Worm (Caenorhabditis elegans) whole organism, L4 larva: ENCODE measurements around the gene B0228.7.
A peak's percentile ranks its signal among the peaks of the same experiment; 100 is the strongest.

Experiments
- D1046.2 ChIP-seq: fragments of 200-800 bp; sonication (Bioruptor generic); IDR thresholded peaks from 2 replicates; pipeline ENCODE4 v1.3.6; 2022; ENCODE audit warnings: missing genetic modification characterization, missing compliant biosample characterization
- F37D6.2 ChIP-seq: sonication (generic microtip); optimal IDR thresholded peaks from 2 replicates; lab custom pipeline; 2016; ENCODE audit warnings: mild to moderate bottlenecking, missing genetic modification characterization, missing compliant biosample characterization
- F49E8.2 ChIP-seq: sonication (generic microtip); optimal IDR thresholded peaks from 2 replicates; lab custom pipeline; 2016; ENCODE audit warnings: missing compliant biosample characterization, mild to moderate bottlenecking, missing genetic modification characterization, borderline replicate concordance
- R02D3.7 ChIP-seq: fragments of 150-350 bp; sonication (generic microtip); optimal IDR thresholded peaks from 3 replicates; lab custom pipeline; 2014; ENCODE audit warnings: missing biosample characterization, missing genetic modification characterization
- Y48G9A.11 ChIP-seq: fragments of 200-800 bp; sonication (Bioruptor generic); IDR thresholded peaks from 2 replicates; pipeline ENCODE4 v1.3.6; 2022; ENCODE audit warnings: missing genetic modification reagents, missing genetic modification characterization, missing compliant biosample characterization
- Y5F2A.4 ChIP-seq: fragments of 200-800 bp; sonication (Bioruptor generic); optimal IDR thresholded peaks from 2 replicates; lab custom pipeline; 2018; ENCODE audit warnings: mild to moderate bottlenecking, missing genetic modification characterization, missing compliant biosample characterization
- aha-1 ChIP-seq: fragments of 150-350 bp; peaks from one replicate; lab custom pipeline; 2014; ENCODE audit warnings: missing biosample characterization, missing genetic modification characterization
- aly-2 ChIP-seq: sonication (generic microtip); optimal IDR thresholded peaks from 2 replicates; lab custom pipeline; 2018; ENCODE audit warnings: missing biosample characterization, missing genetic modification characterization
- ama-1 ChIP-seq: fragments of 150-350 bp; optimal IDR thresholded peaks from 2 replicates; lab custom pipeline; 2014; ENCODE audit warnings: inconsistent platforms, mixed read lengths
- arid-1 ChIP-seq: fragments of 200-800 bp; sonication (Bioruptor generic); conservative IDR thresholded peaks from 2 replicates; pipeline ENCODE4 v1.3.6; 2022; ENCODE audit warnings: missing genetic modification reagents, missing genetic modification characterization, missing compliant biosample characterization
- ceh-20 ChIP-seq: fragments of 200-800 bp; sonication (Bioruptor generic); IDR thresholded peaks from 2 replicates; pipeline ENCODE4 v1.3.6; 2022; ENCODE audit warnings: missing genetic modification reagents, missing genetic modification characterization, missing compliant biosample characterization
- ceh-82 ChIP-seq: sonication (generic microtip); optimal IDR thresholded peaks from 2 replicates; lab custom pipeline; 2017; ENCODE audit warnings: missing biosample characterization, missing genetic modification characterization
- ces-1 ChIP-seq: fragments of 150-350 bp; sonication (generic microtip); optimal IDR thresholded peaks from 4 replicates; lab custom pipeline; 2014; ENCODE audit warnings: missing biosample characterization, missing genetic modification reagents, missing genetic modification characterization
- ctbp-1 ChIP-seq: fragments of 200-800 bp; sonication (Bioruptor generic); IDR thresholded peaks from 2 replicates; pipeline ENCODE4 v1.3.6; 2022; ENCODE audit warnings: missing genetic modification reagents, missing genetic modification characterization, missing compliant biosample characterization
- daf-12 ChIP-seq: fragments of 150-350 bp; optimal IDR thresholded peaks from 2 replicates; lab custom pipeline; 2014; ENCODE audit warnings: missing biosample characterization, missing genetic modification reagents, missing genetic modification characterization
- daf-16 ChIP-seq, 3 experiments: sonication (generic microtip); optimal IDR thresholded peaks; 2 replicates each; lab custom pipeline; 2016 to 2017; ENCODE audit warnings: missing genetic modification characterization in 3 of 3, missing genetic modification reagents in 3 of 3, mild to moderate bottlenecking in 2 of 3, missing compliant biosample characterization in 2 of 3, missing biosample characterization in 1 of 3, moderate library complexity in 1 of 3
- dmd-8 ChIP-seq: fragments of 200-800 bp; sonication (Bioruptor generic); IDR thresholded peaks from 2 replicates; pipeline ENCODE4 v1.3.6; 2022; ENCODE audit warnings: missing genetic modification characterization, missing compliant biosample characterization
- dpl-1 ChIP-seq: fragments of 150-350 bp; optimal IDR thresholded peaks from 2 replicates; lab custom pipeline; 2014; ENCODE audit warnings: missing biosample characterization, missing genetic modification reagents, missing genetic modification characterization
- egl-27 ChIP-seq: sonication (generic microtip); optimal IDR thresholded peaks from 3 replicates; lab custom pipeline; 2017; ENCODE audit warnings: missing biosample characterization, missing genetic modification reagents, missing genetic modification characterization
- fkh-10 ChIP-seq: fragments of 150-350 bp; optimal IDR thresholded peaks from 2 replicates; lab custom pipeline; 2014; ENCODE audit warnings: missing biosample characterization, missing genetic modification reagents, missing genetic modification characterization
- gei-8 ChIP-seq: fragments of 200-800 bp; sonication (Bioruptor generic); optimal IDR thresholded peaks from 2 replicates; lab custom pipeline; 2018; ENCODE audit warnings: mild to moderate bottlenecking, missing genetic modification characterization, missing compliant biosample characterization
- hlh-30 ChIP-seq: sonication (generic microtip); optimal IDR thresholded peaks from 2 replicates; lab custom pipeline; 2017; ENCODE audit warnings: antibody characterized with exemption, mild to moderate bottlenecking, missing genetic modification characterization, missing compliant biosample characterization; ENCODE audit not compliant: insufficient read depth
- hmg-1.1 ChIP-seq: fragments of 200-800 bp; sonication (Bioruptor generic); IDR thresholded peaks from 2 replicates; pipeline ENCODE4 v1.3.6; 2022; ENCODE audit warnings: missing genetic modification reagents, missing genetic modification characterization, missing compliant biosample characterization
- jun-1 ChIP-seq: fragments of 150-350 bp; optimal IDR thresholded peaks from 2 replicates; lab custom pipeline; 2014; ENCODE audit warnings: missing biosample characterization, missing genetic modification reagents, missing genetic modification characterization
- lim-7 ChIP-seq: fragments of 200-800 bp; sonication (Bioruptor generic); IDR thresholded peaks from 2 replicates; pipeline ENCODE4 v1.3.6; 2022; ENCODE audit warnings: missing genetic modification characterization, missing compliant biosample characterization
- lin-1 ChIP-seq: fragments of 200-800 bp; sonication (Bioruptor generic); IDR thresholded peaks from 2 replicates; pipeline ENCODE4 v1.3.6; 2022; ENCODE audit warnings: missing genetic modification reagents, missing genetic modification characterization, missing compliant biosample characterization
- lin-13 ChIP-seq: fragments of 150-350 bp; optimal IDR thresholded peaks from 2 replicates; lab custom pipeline; 2014; ENCODE audit warnings: missing biosample characterization, missing genetic modification reagents, missing genetic modification characterization
- lin-15B ChIP-seq: fragments of 150-350 bp; sonication (generic microtip); optimal IDR thresholded peaks from 3 replicates; lab custom pipeline; 2014; ENCODE audit warnings: missing biosample characterization, missing genetic modification characterization
- lin-29 ChIP-seq: fragments of 200-800 bp; sonication (Bioruptor generic); IDR thresholded peaks from 2 replicates; pipeline ENCODE4 v1.3.6; 2022; ENCODE audit warnings: missing genetic modification reagents, missing genetic modification characterization, missing compliant biosample characterization
- lin-38 ChIP-seq: fragments of 200-800 bp; sonication (Bioruptor generic); IDR thresholded peaks from 2 replicates; pipeline ENCODE4 v1.3.6; 2022; ENCODE audit warnings: missing genetic modification reagents, missing genetic modification characterization, missing compliant biosample characterization
- mes-2 ChIP-seq: sonication (generic microtip); optimal IDR thresholded peaks from 2 replicates; lab custom pipeline; 2016; ENCODE audit warnings: missing genotype, mild to moderate bottlenecking, missing genetic modification characterization, missing compliant biosample characterization; ENCODE audit not compliant: poor library complexity, severe bottlenecking
- mxl-3 ChIP-seq: fragments of 200-800 bp; sonication (Bioruptor generic); optimal IDR thresholded peaks from 2 replicates; lab custom pipeline; 2018; ENCODE audit warnings: mild to moderate bottlenecking, missing genetic modification characterization, missing compliant biosample characterization
- nhr-111 ChIP-seq: fragments of 200-800 bp; sonication (Bioruptor generic); optimal IDR thresholded peaks from 2 replicates; lab custom pipeline; 2018; ENCODE audit warnings: mild to moderate bottlenecking, missing genetic modification characterization, missing compliant biosample characterization
- nhr-237 ChIP-seq: sonication (generic microtip); optimal IDR thresholded peaks from 2 replicates; lab custom pipeline; 2017; ENCODE audit warnings: missing biosample characterization, missing genetic modification characterization
- pha-4 ChIP-seq, 2 experiments: fragments of 150-350 bp in 1 of 2; fragments of 200-800 bp in 1 of 2; sonication (Bioruptor generic) in 1 of 2; IDR thresholded peaks in 1 of 2; optimal IDR thresholded peaks in 1 of 2; 2 replicates each; pipeline versions ENCODE4 v1.3.6 to Lab custom; 2014 to 2022; ENCODE audit warnings: missing genetic modification characterization in 2 of 2, missing genetic modification reagents in 2 of 2, missing biosample characterization in 1 of 2, missing compliant biosample characterization in 1 of 2
- saeg-2 ChIP-seq: fragments of 200-800 bp; sonication (Bioruptor generic); IDR thresholded peaks from 2 replicates; pipeline ENCODE4 v1.3.6; 2022; ENCODE audit warnings: missing genetic modification reagents, missing genetic modification characterization, missing compliant biosample characterization
- sdz-12 ChIP-seq: fragments of 200-800 bp; sonication (Bioruptor generic); optimal IDR thresholded peaks from 2 replicates; lab custom pipeline; 2018; ENCODE audit warnings: mild to moderate bottlenecking, missing genetic modification characterization, missing compliant biosample characterization
- tag-97 ChIP-seq: fragments of 200-800 bp; sonication (Bioruptor generic); IDR thresholded peaks from 2 replicates; pipeline ENCODE4 v1.3.6; 2022; ENCODE audit warnings: missing genetic modification characterization, missing compliant biosample characterization
- unc-130 ChIP-seq: sonication (generic microtip); optimal IDR thresholded peaks from 2 replicates; lab custom pipeline; 2016; ENCODE audit warnings: missing genetic modification reagents, missing genetic modification characterization, missing compliant biosample characterization
- unc-39 ChIP-seq: sonication (generic microtip); optimal IDR thresholded peaks from 2 replicates; lab custom pipeline; 2017; ENCODE audit warnings: missing biosample characterization, missing genetic modification characterization
- unc-62 ChIP-seq, 3 experiments: fragments of 150-350 bp in 1 of 3; sonication (generic microtip); optimal IDR thresholded peaks in 2 of 3; peaks in 1 of 3; 1 replicate in 1 of 3; 2 replicates in 2 of 3; lab custom pipeline; 2014 to 2017; ENCODE audit warnings: missing biosample characterization in 3 of 3, missing genetic modification characterization in 3 of 3, missing genetic modification reagents in 3 of 3, missing genotype in 1 of 3
- vab-7 ChIP-seq: fragments of 200-800 bp; sonication (Bioruptor generic); IDR thresholded peaks from 2 replicates; pipeline ENCODE4 v1.3.6; 2022; ENCODE audit warnings: missing genetic modification reagents, missing genetic modification characterization, missing compliant biosample characterization
- zag-1 ChIP-seq: fragments of 150-350 bp; optimal IDR thresholded peaks from 2 replicates; lab custom pipeline; 2014; ENCODE audit warnings: missing biosample characterization, missing genetic modification characterization
- zfp-2 ChIP-seq: sonication (generic microtip); optimal IDR thresholded peaks from 2 replicates; lab custom pipeline; 2016; ENCODE audit warnings: mild to moderate bottlenecking, missing genetic modification characterization, missing compliant biosample characterization
- zip-11 ChIP-seq: fragments of 200-800 bp; sonication (Bioruptor generic); IDR thresholded peaks from 2 replicates; pipeline ENCODE4 v1.3.6; 2022; ENCODE audit warnings: missing genetic modification characterization, missing compliant biosample characterization
- zip-2 ChIP-seq: fragments of 150-350 bp; optimal IDR thresholded peaks from 2 replicates; lab custom pipeline; 2014; ENCODE audit warnings: missing biosample characterization, missing genetic modification characterization

B0228.7 gene

DNA sequence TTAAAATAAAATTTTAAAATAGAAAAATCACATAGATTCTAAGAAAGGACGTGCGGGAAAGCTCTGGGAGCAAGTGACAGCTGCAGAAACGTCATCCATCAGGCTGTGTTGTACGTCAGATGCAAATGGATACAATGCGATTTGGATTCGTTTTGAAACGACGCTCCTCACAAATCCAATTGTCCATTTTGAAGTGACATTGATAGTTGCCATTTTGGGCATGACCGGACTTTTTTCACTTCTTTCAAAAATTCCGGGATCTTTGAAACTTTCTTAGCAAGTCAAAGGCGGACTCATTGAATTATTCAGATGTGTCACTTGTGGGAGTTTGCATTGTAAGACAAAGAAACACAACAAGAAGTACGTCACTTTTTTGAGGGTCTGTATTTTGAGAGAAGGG is 39.8 kb downstream of the B0228.7 start:
- TF ChIP-seq fkh-10 (peak; percentile 62), nhr-111 (GFP tag; lab: Kevin White, UChicago) (no peak), unc-62 (GFP tag; optimal IDR thresholded peaks at IDR 0.05 in 1 of 2; lab: Kevin White, UChicago) (peak in 1 of 2 experiments; percentile 96), unc-62 (tag; optimal IDR thresholded peaks at IDR 0.05; lab: Kevin White, UChicago) (no peak), aly-2 (tag; lab: Kevin White, UChicago) (no peak)
- TF ChIP-seq, all 104 proteins: peak for 2

DNA sequence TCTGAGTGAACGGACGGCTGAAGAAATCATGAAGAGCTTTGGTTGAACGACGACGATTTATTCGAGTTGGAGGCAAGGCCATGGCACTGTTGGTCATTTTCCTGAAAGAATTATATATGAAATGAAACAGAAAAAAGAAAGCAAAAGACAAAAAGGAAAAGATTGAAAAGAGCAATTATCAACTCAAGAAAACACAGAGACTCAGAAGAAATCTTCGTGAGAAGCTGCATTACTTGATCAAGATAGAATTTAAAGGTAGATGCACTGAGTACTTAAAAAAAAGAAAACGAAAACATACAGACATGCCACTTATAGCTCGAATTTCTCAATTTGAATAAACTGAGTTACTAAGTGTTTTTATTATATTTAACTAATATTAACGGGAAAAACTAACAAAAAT is 40.3 kb downstream of the B0228.7 start, which contains the start of gene cpna-5:
cpna-5 (minus strand) TSS at position 101 of the 400 bp plus-strand sequence.
- no peak for TF ChIP-seq unc-130 (GFP tag; lab: Kevin White, UChicago)
- no peak for TF ChIP-seq egl-27
- no peak for TF ChIP-seq D1046.2
- no peak for TF ChIP-seq dpl-1 (GFP tag; lab: Kevin White, UChicago)
- TF ChIP-seq mes-2 (tag; lab: Kevin White, UChicago), result no peak
- no peak for TF ChIP-seq jun-1 (tag; lab: Kevin White, UChicago)
- no peak for TF ChIP-seq dmd-8
- TF ChIP-seq arid-1, result no peak
- no peak for TF ChIP-seq hmg-1.1
- no peak for TF ChIP-seq lin-15B (tag; lab: Kevin White, UChicago)
- no peak for TF ChIP-seq aha-1 (tag; lab: Kevin White, UChicago)
- no peak for TF ChIP-seq daf-16 (GFP tag; optimal IDR thresholded peaks at IDR 0.05; lab: Kevin White, UChicago)
- TF ChIP-seq daf-16 (tag; optimal IDR thresholded peaks at IDR 0.05; lab: Kevin White, UChicago), result no peak

DNA sequence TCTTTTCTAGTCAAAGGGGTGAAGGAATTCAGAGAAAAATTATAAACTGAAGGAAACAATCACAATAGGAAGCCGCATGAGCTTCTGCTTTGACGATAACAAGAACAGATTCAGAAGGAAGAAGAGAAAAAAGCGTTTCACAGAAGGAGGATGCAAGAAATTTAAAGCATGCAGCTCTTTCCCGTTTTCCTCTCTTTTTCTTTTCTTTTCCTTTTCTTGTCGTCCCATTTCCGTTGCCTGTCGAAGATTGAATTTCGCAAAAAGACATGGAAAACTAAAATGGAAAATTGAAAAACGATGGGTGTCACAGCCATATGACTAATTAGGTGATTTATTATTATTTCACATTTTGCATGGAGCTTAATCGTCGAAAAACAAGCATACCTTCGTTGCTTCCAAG is 42.7 kb downstream of the B0228.7 start:
- TF ChIP-seq sdz-12 (GFP tag; lab: Kevin White, UChicago) (no peak), gei-8 (no peak), hlh-30 (tag; lab: Kevin White, UChicago) (no peak), zip-11 (GFP tag; lab: Robert Waterston, UW) (no peak), F49E8.2 (tag; lab: Kevin White, UChicago) (no peak), lin-13 (no peak), ceh-82 (tag; lab: Kevin White, UChicago) (no peak), ceh-20 (GFP tag; lab: Robert Waterston, UW) (no peak), jun-1 (tag; lab: Kevin White, UChicago) (no peak), lin-38 (GFP tag; lab: Robert Waterston, UW) (no peak), zip-2 (tag; lab: Kevin White, UChicago) (no peak), lin-1 (GFP tag; lab: Robert Waterston, UW) (no peak), zag-1 (no peak), ama-1 (lab: Kevin White, UChicago) (no peak), Y5F2A.4 (GFP tag; lab: Kevin White, UChicago) (no peak), saeg-2 (GFP tag; lab: Robert Waterston, UW) (no peak), ces-1 (peak; percentile 42), ctbp-1 (0 out of 2 replicates have a peak, but pooled peaks have one; percentile 48), R02D3.7 (tag; lab: Kevin White, UChicago) (no peak), mxl-3 (no peak), unc-62 (GFP tag; optimal IDR thresholded peaks at IDR 0.05 in 1 of 2; lab: Kevin White, UChicago) (peak in 1 of 2 experiments; percentile 87), unc-62 (tag; optimal IDR thresholded peaks at IDR 0.05; lab: Kevin White, UChicago) (no peak), pha-4 (GFP tag; IDR thresholded peaks at IDR 0.05; lab: Robert Waterston, UW) (no peak), pha-4 (tag; optimal IDR thresholded peaks at IDR 0.05; lab: Kevin White, UChicago) (no peak), Y48G9A.11 (no peak), fkh-10 (peak; percentile 82), egl-27 (no peak), F37D6.2 (peak; percentile 5), lim-7 (GFP tag; lab: Robert Waterston, UW) (no peak), nhr-237 (tag; lab: Kevin White, UChicago) (no peak), lin-29 (no peak), tag-97 (GFP tag; lab: Robert Waterston, UW) (no peak), unc-39 (tag; lab: Kevin White, UChicago) (no peak), vab-7 (GFP tag; lab: Robert Waterston, UW) (no peak), zfp-2 (tag; lab: Kevin White, UChicago) (no peak), unc-130 (GFP tag; lab: Kevin White, UChicago) (no peak), mes-2 (tag; lab: Kevin White, UChicago) (no peak), daf-12 (tag; lab: Kevin White, UChicago) (no peak)
